Worm (Caenorhabditis elegans) whole organism, early embryonic: ENCODE results near the gene tag-124.

Source experiments
- ama-1 ChIP-seq: fragments of 150-350 bp; optimal IDR thresholded peaks from 2 replicates; lab custom pipeline; 2014
- ceh-13 ChIP-seq: fragments of 200-800 bp; sonication (Bioruptor generic); optimal IDR thresholded peaks from 2 replicates; lab custom pipeline; 2018; ENCODE audit warnings: mild to moderate bottlenecking, missing genetic modification characterization, missing compliant biosample characterization
- ceh-36 ChIP-seq: sonication (generic microtip); optimal IDR thresholded peaks from 2 replicates; lab custom pipeline; 2016; ENCODE audit warnings: missing genetic modification characterization, inconsistent platforms, missing compliant biosample characterization
- hnd-1 ChIP-seq: sonication (generic microtip); optimal IDR thresholded peaks from 2 replicates; lab custom pipeline; 2016; ENCODE audit warnings: missing genetic modification characterization, missing compliant biosample characterization

DNA sequence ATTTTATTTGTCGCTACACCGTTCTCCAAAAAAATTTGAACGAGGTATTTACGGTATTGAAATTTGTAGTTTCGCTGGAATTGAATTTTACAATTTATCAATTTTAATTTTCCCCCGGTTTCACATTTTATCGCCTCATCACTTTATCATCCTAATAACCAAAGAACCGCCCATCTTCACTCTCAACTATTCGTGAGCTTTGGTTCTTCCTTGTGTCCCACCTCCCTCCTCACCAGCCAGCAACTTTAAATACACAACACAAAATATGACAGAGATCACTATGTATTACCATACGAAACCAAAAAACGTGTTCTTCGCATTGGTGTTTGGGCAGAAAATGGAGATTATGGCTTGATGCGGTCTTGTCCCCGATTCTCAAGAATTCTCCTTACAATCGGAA lies 13.0 kb downstream of the tag-124 start:
- no peak for TF ChIP-seq ceh-13 (GFP tag; lab: Kevin White, UChicago)
- TF ChIP-seq ama-1 (lab: Kevin White, UChicago) = no peak
- TF ChIP-seq hnd-1 (tag; lab: Kevin White, UChicago) = no peak
- no peak for TF ChIP-seq ceh-36 (tag; lab: Kevin White, UChicago)
